Worm (Caenorhabditis elegans): ENCODE results near the gene popl-5.

DNA sequence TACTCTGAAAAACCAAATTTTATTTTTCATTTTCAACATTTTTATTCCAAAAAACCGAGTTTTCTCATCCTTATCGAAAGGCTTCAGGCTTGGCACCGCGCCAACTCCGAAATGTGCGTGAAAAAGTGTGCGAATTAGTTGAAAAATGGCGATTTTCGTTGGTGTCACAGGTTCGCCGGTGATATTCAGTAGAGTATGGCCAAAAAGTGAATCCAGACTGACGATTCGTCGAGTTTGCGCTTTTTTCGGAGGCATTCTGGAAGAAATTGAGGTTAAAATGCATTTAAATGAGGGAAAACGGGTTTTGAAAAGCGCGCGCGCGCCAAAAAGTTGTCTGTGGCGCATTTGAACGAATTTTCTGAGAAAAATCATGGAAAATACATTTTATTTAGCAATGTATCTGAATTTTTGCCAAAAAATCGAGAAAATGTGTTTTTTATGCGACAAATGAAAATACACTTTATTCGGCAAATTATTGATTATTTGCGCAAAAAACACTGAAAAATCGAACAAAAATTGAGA is 36.4 kb upstream of the popl-5 start, which contains the start of the genes Y66D12A.16 and such-1:
- no peak for TF ChIP-seq sptf-2 (GFP tag; optimal IDR thresholded peaks at IDR 0.05)
- no peak for TF ChIP-seq ztf-28 (GFP tag; IDR thresholded peaks at IDR 0.05)
- peak; percentile 74 for TF ChIP-seq efl-1 (GFP tag; optimal IDR thresholded peaks at IDR 0.05)
- TF ChIP-seq pha-4 (tag; optimal IDR thresholded peaks at IDR 0.05) = no peak
- no peak for TF ChIP-seq ceh-58 (GFP tag; IDR thresholded peaks at IDR 0.05)
- TF ChIP-seq dpl-1 (GFP tag; optimal IDR thresholded peaks at IDR 0.05) = peak; percentile 48
- no peak for TF ChIP-seq snpc-3.4 (tag; optimal IDR thresholded peaks at IDR 0.05)
- TF ChIP-seq Y53F4B.3 (GFP tag; IDR thresholded peaks at IDR 0.05) = no peak
- TF ChIP-seq F10E7.11 (tag; optimal IDR thresholded peaks at IDR 0.05) = no peak
- TF ChIP-seq Y95B8A.8 (GFP tag; IDR thresholded peaks at IDR 0.05) = no peak
- TF ChIP-seq unc-130 (GFP tag; optimal IDR thresholded peaks at IDR 0.05) = no peak
- TF ChIP-seq ceh-27 (GFP tag; optimal IDR thresholded peaks at IDR 0.05) = no peak
- no peak for TF ChIP-seq T07F8.4 (tag; optimal IDR thresholded peaks at IDR 0.05)

Measured in whole organism, young adult.